Fruit fly (Drosophila melanogaster): Measurements from ENCODE around the gene boi.

The boi gene

dm6 chrX:2518361-2518760 lies 48.5 kb upstream of the boi start (continued):
- TF ChIP-seq CG13624 (GFP tag; optimal IDR thresholded peaks at IDR 0.05), result no peak
- no peak for TF ChIP-seq dan (GFP tag; IDR thresholded peaks at IDR 0.05)
- TF ChIP-seq pros (GFP tag; optimal IDR thresholded peaks at IDR 0.05), result no peak
- TF ChIP-seq phol (tag; optimal IDR thresholded peaks at IDR 0.05), result peak; percentile 13
- no peak for TF ChIP-seq seq (GFP tag; IDR thresholded peaks at IDR 0.05)
- TF ChIP-seq CG12299 (tag; optimal IDR thresholded peaks at IDR 0.05), result no peak
- TF ChIP-seq CG6765 (GFP tag; optimal IDR thresholded peaks at IDR 0.05), result no peak
- TF ChIP-seq Xrp1 (GFP tag; IDR thresholded peaks at IDR 0.05), result peak; percentile 58; the same call in 1 of the 2 replicates
- TF ChIP-seq Ets65A (GFP tag), result no peak
- TF ChIP-seq Hr78 (GFP tag; optimal IDR thresholded peaks at IDR 0.05), result no peak
- no peak for TF ChIP-seq twi (tag; optimal IDR thresholded peaks at IDR 0.05)
- TF ChIP-seq Hsf (GFP tag; optimal IDR thresholded peaks at IDR 0.05), result no peak
- no peak for TF ChIP-seq CG1529 (GFP tag; optimal IDR thresholded peaks at IDR 0.05)
- TF ChIP-seq CG9932 (GFP tag; IDR thresholded peaks at IDR 0.05), result no peak
- no peak for TF ChIP-seq CG11695 (GFP tag; IDR thresholded peaks at IDR 0.05)
- TF ChIP-seq sd (tag; optimal IDR thresholded peaks at IDR 0.05), result no peak
- no peak for TF ChIP-seq wek (GFP tag; optimal IDR thresholded peaks at IDR 0.05)
- TF ChIP-seq lov (optimal IDR thresholded peaks at IDR 0.05), result no peak
- no peak for TF ChIP-seq lov (GFP tag; IDR thresholded peaks at IDR 0.05)
- peak; percentile 12 for TF ChIP-seq CG9727 (GFP tag; optimal IDR thresholded peaks at IDR 0.05)
- TF ChIP-seq CG6813 (GFP tag; optimal IDR thresholded peaks at IDR 0.05), result no peak
- no peak for TF ChIP-seq disco-r (GFP tag; optimal IDR thresholded peaks at IDR 0.05)
- TF ChIP-seq cad (GFP tag; optimal IDR thresholded peaks at IDR 0.05), result no peak
- TF ChIP-seq grn (GFP tag; optimal IDR thresholded peaks at IDR 0.05), result no peak
- no peak for TF ChIP-seq CrebB (tag; optimal IDR thresholded peaks at IDR 0.05)
- TF ChIP-seq CG14710 (tag; optimal IDR thresholded peaks at IDR 0.05), result no peak
- no peak for TF ChIP-seq CoRest (tag; optimal IDR thresholded peaks at IDR 0.05)
- TF ChIP-seq vfl (GFP tag; optimal IDR thresholded peaks at IDR 0.05), result no peak
- TF ChIP-seq ro (GFP tag; IDR thresholded peaks at IDR 0.05), result no peak
- TF ChIP-seq croc (GFP tag; conservative IDR thresholded peaks at IDR 0.05), result no peak
- TF ChIP-seq CG10267 (tag; optimal IDR thresholded peaks at IDR 0.05), result peak; percentile 13
- no peak for TF ChIP-seq CG15696 (tag; optimal IDR thresholded peaks at IDR 0.05)
- TF ChIP-seq tgo (GFP tag; IDR thresholded peaks at IDR 0.05), result 0 out of 3 replicates have a peak, but pooled peaks have one; percentile 36
- TF ChIP-seq B-H1 (GFP tag; IDR thresholded peaks at IDR 0.05), result no peak
- TF ChIP-seq Fer1 (GFP tag; optimal IDR thresholded peaks at IDR 0.05), result no peak
- TF ChIP-seq Med (GFP tag), result no peak
- no peak for TF ChIP-seq CG7357 (GFP tag; IDR thresholded peaks at IDR 0.05)
- TF ChIP-seq CG2889 (GFP tag; IDR thresholded peaks at IDR 0.05), result 0 out of 3 replicates have a peak, but pooled peaks have one; percentile 7
- no peak for TF ChIP-seq Fer2 (tag; optimal IDR thresholded peaks at IDR 0.05)
- TF ChIP-seq CG10321 (GFP tag; IDR thresholded peaks at IDR 0.05), result no peak
- TF ChIP-seq CG11560 (tag; IDR thresholded peaks at IDR 0.05), result no peak
- TF ChIP-seq ato (GFP tag; IDR thresholded peaks at IDR 0.05; ENCODE audit: partially characterized antibody), result no peak
- no peak for TF ChIP-seq CG3726 (GFP tag; IDR thresholded peaks at IDR 0.05)
- no peak for TF ChIP-seq CG2120 (GFP tag; optimal IDR thresholded peaks at IDR 0.05)
- TF ChIP-seq Nf-YC (tag; optimal IDR thresholded peaks at IDR 0.05), result no peak
- TF ChIP-seq kni (GFP tag; optimal IDR thresholded peaks at IDR 0.05), result no peak
- no peak for TF ChIP-seq Dip3 (GFP tag; optimal IDR thresholded peaks at IDR 0.05)
- no peak for TF ChIP-seq CG17568 (GFP tag; optimal IDR thresholded peaks at IDR 0.05)
- TF ChIP-seq CG17612 (GFP tag; IDR thresholded peaks at IDR 0.05), result no peak
- TF ChIP-seq lola (GFP tag; optimal IDR thresholded peaks at IDR 0.05), result no peak
- TF ChIP-seq CG1602 (GFP tag; optimal IDR thresholded peaks at IDR 0.05), result no peak
- no peak for TF ChIP-seq mam (GFP tag; optimal IDR thresholded peaks at IDR 0.05)

Data from whole organism, embryonic.